Worm (Caenorhabditis elegans) whole organism, L1 larva: ENCODE results near the gene W02B12.1.

ENCODE experiments used
- aha-1 ChIP-seq: fragments of 150-350 bp; optimal IDR thresholded peaks from 2 replicates; lab custom pipeline; 2014; ENCODE audit warnings: missing biosample characterization, missing genetic modification characterization
- egl-27 ChIP-seq, 2 experiments: fragments of 150-350 bp in 1 of 2; sonication (generic microtip); optimal IDR thresholded peaks; 3 replicates each; lab custom pipeline; 2017 to 2018; ENCODE audit warnings: missing biosample characterization in 2 of 2, missing genetic modification characterization in 2 of 2, missing genetic modification reagents in 2 of 2
- jun-1 ChIP-seq: fragments of 150-350 bp; optimal IDR thresholded peaks from 2 replicates; lab custom pipeline; 2014; ENCODE audit warnings: missing biosample characterization, missing genetic modification reagents, missing genetic modification characterization
- nhr-28 ChIP-seq: fragments of 150-350 bp; optimal IDR thresholded peaks from 2 replicates; lab custom pipeline; 2014; ENCODE audit warnings: missing biosample characterization, missing genetic modification characterization
- unc-86 ChIP-seq: sonication (generic microtip); optimal IDR thresholded peaks from 2 replicates; lab custom pipeline; 2016; ENCODE audit warnings: missing genetic modification characterization, missing compliant biosample characterization
- ztf-4 ChIP-seq: fragments of 150-350 bp; optimal IDR thresholded peaks from 2 replicates; lab custom pipeline; 2014; ENCODE audit warnings: missing biosample characterization, missing genetic modification characterization

DNA sequence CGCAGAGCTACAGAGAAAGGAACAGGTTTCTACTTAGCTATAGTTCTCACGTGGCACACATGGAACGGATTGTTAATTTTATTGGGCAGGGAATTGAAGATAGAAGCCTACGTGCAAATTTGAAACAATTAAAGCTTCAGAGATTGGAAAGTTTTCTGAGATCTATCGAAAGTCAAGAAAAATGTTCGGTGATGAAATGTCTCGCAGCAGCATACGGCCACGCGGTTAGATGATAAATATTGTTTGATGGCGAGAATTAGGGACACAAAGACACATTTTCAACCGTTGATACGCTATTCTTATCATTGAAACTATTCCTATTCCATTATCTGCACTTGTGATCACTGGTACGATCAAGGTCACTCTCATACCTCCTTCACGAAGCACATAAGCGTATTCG lies 23.7 kb downstream of the W02B12.1 start:
- TF ChIP-seq nhr-28 (tag; lab: Kevin White, UChicago) (no peak), unc-86 (tag; lab: Kevin White, UChicago) (no peak), egl-27 (tag; optimal IDR thresholded peaks at IDR 0.05; lab: Kevin White, UChicago) (no peak), ztf-4 (tag; lab: Kevin White, UChicago) (no peak), aha-1 (tag; lab: Kevin White, UChicago) (no peak), jun-1 (tag; lab: Kevin White, UChicago) (no peak)
